Worm (Caenorhabditis elegans): ENCODE data around the gene K10G6.9.

The K10G6.9 gene

ce11 chrII:3972153-3972552 is at the start of gene K10G6.9:
TSS of gene K10G6.9 (plus strand) at chrII:3972262.
- TF ChIP-seq ztf-4 (tag; optimal IDR thresholded peaks at IDR 0.05) = no peak
- TF ChIP-seq ceh-28 (tag; optimal IDR thresholded peaks at IDR 0.05) = peak; percentile 22
- TF ChIP-seq lin-39 (tag; optimal IDR thresholded peaks at IDR 0.05) = no peak
- TF ChIP-seq mml-1 (tag; optimal IDR thresholded peaks at IDR 0.05) = no peak

DNA sequence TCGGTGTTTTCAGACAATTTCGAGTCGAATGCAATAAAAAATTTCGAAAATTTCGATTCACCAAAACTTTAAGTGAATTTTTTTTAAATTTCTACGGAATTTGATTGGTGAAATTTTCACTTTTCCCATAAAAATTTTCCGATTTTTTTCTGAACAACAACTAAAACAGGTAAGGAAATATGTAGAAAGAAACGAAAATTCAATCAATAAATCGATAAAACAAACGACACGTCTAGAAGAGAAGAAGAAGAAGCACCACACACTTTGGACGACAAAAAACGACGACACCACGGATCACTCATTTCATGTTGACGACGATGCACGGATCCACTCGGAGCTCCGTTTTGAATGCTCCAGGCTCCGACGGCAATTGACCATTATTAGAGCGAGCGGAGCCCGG is 49.4 kb upstream of the K10G6.9 start:
- TF ChIP-seq nhr-76 (tag; optimal IDR thresholded peaks at IDR 0.05) (no peak), nhr-77 (tag; optimal IDR thresholded peaks at IDR 0.05) (no peak), hmg-11 (tag; optimal IDR thresholded peaks at IDR 0.05) (no peak), ceh-28 (tag; optimal IDR thresholded peaks at IDR 0.05) (peak; percentile 56), ama-1 (optimal IDR thresholded peaks at IDR 0.05) (no peak), fkh-2 (tag; optimal IDR thresholded peaks at IDR 0.05) (no peak), elt-1 (tag; optimal IDR thresholded peaks at IDR 0.05) (no peak)

- TF ChIP-seq nfya-1 (tag; optimal IDR thresholded peaks at IDR 0.05; ENCODE audit: insufficient read depth) (peak; percentile 97), lin-39 (tag; optimal IDR thresholded peaks at IDR 0.05) (no peak), egl-5 (tag; optimal IDR thresholded peaks at IDR 0.05) (no peak), zag-1 (tag; optimal IDR thresholded peaks at IDR 0.05) (no peak), hmg-11 (tag; optimal IDR thresholded peaks at IDR 0.05) (no peak), unc-62 (GFP tag; optimal IDR thresholded peaks at IDR 0.05) (no peak), fos-1 (tag; optimal IDR thresholded peaks at IDR 0.05) (no peak)
Observed at ce11 chrII:3927943-3928393, 44.1 kb upstream of the K10G6.9 start, which contains the start of gene plpp-1.1. TSS of gene plpp-1.1 (minus strand) at chrII:3927993.

ce11 chrII:3929446-3929845 is 42.6 kb upstream of the K10G6.9 start:
- TF ChIP-seq ceh-9 (tag; optimal IDR thresholded peaks at IDR 0.05) = no peak
- peak; percentile 85 for TF ChIP-seq nfya-1 (tag; optimal IDR thresholded peaks at IDR 0.05; ENCODE audit: insufficient read depth)
- peak; percentile 33 for TF ChIP-seq nhr-23 (tag; optimal IDR thresholded peaks at IDR 0.05)
- TF ChIP-seq nhr-77 (tag; optimal IDR thresholded peaks at IDR 0.05) = no peak
- peak; percentile 92 for TF ChIP-seq pha-4 (tag; optimal IDR thresholded peaks at IDR 0.05)
- TF ChIP-seq aly-2 (tag; optimal IDR thresholded peaks at IDR 0.05) = no peak
- no peak for TF ChIP-seq unc-62 (GFP tag; optimal IDR thresholded peaks at IDR 0.05)

DNA sequence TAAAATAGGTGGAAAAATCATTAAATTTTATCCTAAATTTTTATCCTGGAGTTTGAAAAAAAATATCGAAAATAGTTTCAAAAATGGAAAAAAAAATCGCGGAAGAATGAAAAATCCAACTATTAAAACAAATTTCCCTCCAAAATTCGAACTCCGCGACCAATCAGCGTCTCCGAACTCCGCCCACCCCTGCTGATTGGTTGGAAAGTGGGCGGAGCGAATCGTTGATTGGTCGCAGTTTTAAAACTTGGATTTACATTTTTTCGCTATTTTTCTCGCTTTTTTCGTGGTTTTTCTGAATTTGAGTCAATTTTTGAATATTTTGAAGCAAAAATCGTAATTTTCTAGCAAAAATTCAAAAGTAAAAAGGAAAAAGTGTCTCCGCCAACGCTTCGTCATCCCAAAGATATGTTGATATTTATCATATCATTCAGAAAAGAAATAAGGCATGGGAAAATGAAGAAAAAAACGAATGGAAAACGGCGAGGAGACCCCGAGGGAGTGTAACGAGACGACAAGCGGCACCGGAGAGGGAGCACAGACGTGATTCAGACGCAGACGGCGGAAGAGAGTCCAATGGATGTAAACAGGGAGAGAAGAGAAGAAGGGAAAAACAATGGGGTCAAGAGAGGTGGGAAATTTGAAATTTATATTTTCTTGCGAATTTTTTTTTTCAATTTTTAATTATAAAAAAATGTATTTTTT is 41.4 kb upstream of the K10G6.9 start:
- no peak for TF ChIP-seq nhr-237 (tag; optimal IDR thresholded peaks at IDR 0.05)
- TF ChIP-seq jun-1 (tag; optimal IDR thresholded peaks at IDR 0.05) = no peak
- TF ChIP-seq elt-1 (tag; optimal IDR thresholded peaks at IDR 0.05) = no peak
- TF ChIP-seq elt-2 (tag; optimal IDR thresholded peaks at IDR 0.05) = peak; percentile 42
- TF ChIP-seq ztf-4 (tag; optimal IDR thresholded peaks at IDR 0.05) = no peak
- peak in 1 of 3 experiments; percentile 3 for TF ChIP-seq elt-3 (tag; optimal IDR thresholded peaks at IDR 0.05)
- TF ChIP-seq hmg-11 (tag; optimal IDR thresholded peaks at IDR 0.05) = peak; percentile 49
- no peak for TF ChIP-seq sea-2 (GFP tag; optimal IDR thresholded peaks at IDR 0.05)
- peak; percentile 22 for TF ChIP-seq lin-15B (tag; optimal IDR thresholded peaks at IDR 0.05)
- TF ChIP-seq nhr-25 (tag; optimal IDR thresholded peaks at IDR 0.05) = no peak
- TF ChIP-seq ZK546.5 (tag; optimal IDR thresholded peaks at IDR 0.05) = no peak
- TF ChIP-seq pqm-1 (tag; optimal IDR thresholded peaks at IDR 0.05) = peak; percentile 17
- TF ChIP-seq nfya-1 (tag; optimal IDR thresholded peaks at IDR 0.05; ENCODE audit: insufficient read depth) = peak; percentile 99
- TF ChIP-seq skn-1 (tag; optimal IDR thresholded peaks at IDR 0.05) = no peak
- peak; percentile 94 for TF ChIP-seq nhr-23 (tag; optimal IDR thresholded peaks at IDR 0.05)
- TF ChIP-seq snpc-4 (tag; optimal IDR thresholded peaks at IDR 0.05) = peak; percentile 40
- peak; percentile 94 for TF ChIP-seq pha-4 (tag; optimal IDR thresholded peaks at IDR 0.05)

DNA sequence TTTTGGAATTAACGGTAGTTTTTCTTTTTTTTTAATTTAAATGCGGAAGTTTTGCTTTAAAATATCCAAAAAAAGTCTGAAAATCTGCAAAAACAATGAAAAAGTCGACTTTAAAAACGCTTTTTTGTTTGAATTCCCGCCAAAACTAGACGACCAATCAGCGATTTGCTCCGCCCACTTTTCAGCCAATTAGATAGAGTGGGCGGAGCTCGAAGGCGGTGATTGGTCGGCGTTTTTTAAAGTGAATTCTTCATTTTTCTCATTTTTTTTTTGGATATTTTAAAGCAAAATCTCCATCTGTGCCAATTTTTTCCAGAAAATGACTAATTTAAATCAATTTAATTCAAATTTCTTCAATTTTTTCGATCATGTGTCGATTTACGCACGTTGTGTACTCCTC is 40.8 kb upstream of the K10G6.9 start:
- TF ChIP-seq ceh-82 (tag; optimal IDR thresholded peaks at IDR 0.05) = no peak
- TF ChIP-seq nhr-76 (tag; optimal IDR thresholded peaks at IDR 0.05) = no peak
- no peak for TF ChIP-seq R02D3.7 (tag; optimal IDR thresholded peaks at IDR 0.05)
- no peak for TF ChIP-seq sea-2 (GFP tag; optimal IDR thresholded peaks at IDR 0.05)
- no peak for TF ChIP-seq nhr-77 (tag; optimal IDR thresholded peaks at IDR 0.05)
- peak; percentile 90 for TF ChIP-seq nfya-1 (tag; optimal IDR thresholded peaks at IDR 0.05; ENCODE audit: insufficient read depth)
- TF ChIP-seq lin-39 (tag; optimal IDR thresholded peaks at IDR 0.05) = no peak

All from whole organism, L3 larva.